Worm (Caenorhabditis elegans) whole organism, young adult: ENCODE measurements around the gene klp-12.

Experiments
- C17E4.6 ChIP-seq: fragments of 200-800 bp; sonication (Bioruptor generic); IDR thresholded peaks from 2 replicates; pipeline ENCODE4 v1.3.6; 2022; ENCODE audit warnings: missing genetic modification reagents, missing genetic modification characterization, missing compliant biosample characterization
- D2030.7 ChIP-seq: fragments of 200-800 bp; sonication (Bioruptor generic); IDR thresholded peaks from 2 replicates; pipeline ENCODE4 v1.3.6; 2022; ENCODE audit warnings: missing genetic modification reagents, missing genetic modification characterization, missing compliant biosample characterization
- F33H1.4 ChIP-seq: fragments of 200-800 bp; sonication (Bioruptor generic); IDR thresholded peaks from 2 replicates; pipeline ENCODE4 v1.3.6; 2022; ENCODE audit warnings: missing genetic modification reagents, missing genetic modification characterization, missing compliant biosample characterization
- F37B4.10 ChIP-seq: fragments of 200-800 bp; sonication (Bioruptor generic); IDR thresholded peaks from 2 replicates; pipeline ENCODE4 v1.3.6; 2022; ENCODE audit warnings: missing genetic modification characterization, missing compliant biosample characterization
- F39B2.1 ChIP-seq: fragments of 200-800 bp; sonication (Bioruptor generic); IDR thresholded peaks from 2 replicates; pipeline ENCODE4 v1.3.6; 2022; ENCODE audit warnings: missing genetic modification reagents, missing genetic modification characterization, missing compliant biosample characterization
- F49E8.2 ChIP-seq: sonication (generic microtip); optimal IDR thresholded peaks from 3 replicates; lab custom pipeline; 2017; ENCODE audit warnings: missing genetic modification characterization, mild to moderate bottlenecking, missing compliant biosample characterization, antibody characterized with exemption, moderate library complexity; ENCODE audit not compliant: insufficient read depth
- Y53F4B.3 ChIP-seq: fragments of 200-800 bp; sonication (Bioruptor generic); IDR thresholded peaks from 2 replicates; pipeline ENCODE4 v1.3.6; 2022; ENCODE audit warnings: missing genetic modification reagents, missing genetic modification characterization, missing compliant biosample characterization
- Y53G8AR.9 ChIP-seq: fragments of 200-800 bp; sonication (Bioruptor generic); conservative IDR thresholded peaks from 2 replicates; pipeline ENCODE4 v1.3.6; 2022; ENCODE audit warnings: missing genetic modification reagents, missing genetic modification characterization, missing compliant biosample characterization
- Y67H2A.10 ChIP-seq: fragments of 200-800 bp; sonication (Bioruptor generic); conservative IDR thresholded peaks from 2 replicates; pipeline ENCODE4 v1.3.6; 2022; ENCODE audit warnings: missing genetic modification reagents, missing genetic modification characterization, missing compliant biosample characterization
- Y79H2A.3 ChIP-seq: fragments of 200-800 bp; sonication (Bioruptor generic); conservative IDR thresholded peaks from 2 replicates; pipeline ENCODE4 v1.3.6; 2022; ENCODE audit warnings: missing genetic modification reagents, missing genetic modification characterization, missing compliant biosample characterization
- Y95B8A.8 ChIP-seq: fragments of 200-800 bp; sonication (Bioruptor generic); IDR thresholded peaks from 2 replicates; pipeline ENCODE4 v1.3.6; 2022; ENCODE audit warnings: missing genetic modification reagents, missing genetic modification characterization, missing compliant biosample characterization
- aptf-2 ChIP-seq: fragments of 200-800 bp; sonication (Bioruptor generic); conservative IDR thresholded peaks from 2 replicates; pipeline ENCODE4 v1.3.6; 2022; ENCODE audit warnings: missing genetic modification reagents, missing genetic modification characterization, missing compliant biosample characterization
- attf-3 ChIP-seq: fragments of 200-800 bp; sonication (Bioruptor generic); conservative IDR thresholded peaks from 2 replicates; pipeline ENCODE4 v1.3.6; 2022; ENCODE audit warnings: missing genetic modification reagents, missing genetic modification characterization, missing compliant biosample characterization
- attf-6 ChIP-seq: fragments of 200-800 bp; sonication (Bioruptor generic); IDR thresholded peaks from 2 replicates; pipeline ENCODE4 v1.3.6; 2022; ENCODE audit warnings: missing genetic modification reagents, missing genetic modification characterization, missing compliant biosample characterization
- cebp-2 ChIP-seq: fragments of 200-800 bp; sonication (Bioruptor generic); IDR thresholded peaks from 2 replicates; pipeline ENCODE4 v1.3.6; 2022; ENCODE audit warnings: missing genetic modification characterization, missing compliant biosample characterization
- ceh-100 ChIP-seq: fragments of 200-800 bp; sonication (Bioruptor generic); IDR thresholded peaks from 2 replicates; pipeline ENCODE4 v1.3.6; 2022; ENCODE audit warnings: missing genetic modification reagents, missing genetic modification characterization, missing compliant biosample characterization
- ceh-91 ChIP-seq: fragments of 200-800 bp; sonication (Bioruptor generic); IDR thresholded peaks from 2 replicates; pipeline ENCODE4 v1.3.6; 2022; ENCODE audit warnings: missing genetic modification reagents, missing genetic modification characterization, missing compliant biosample characterization
- dox-1 ChIP-seq: fragments of 200-800 bp; sonication (Bioruptor generic); IDR thresholded peaks from 2 replicates; pipeline ENCODE4 v1.3.6; 2022; ENCODE audit warnings: missing genetic modification reagents, missing genetic modification characterization, missing compliant biosample characterization
- egl-44 ChIP-seq: fragments of 200-800 bp; sonication (Bioruptor generic); IDR thresholded peaks from 2 replicates; pipeline ENCODE4 v1.3.6; 2022; ENCODE audit warnings: missing genetic modification reagents, missing genetic modification characterization, missing compliant biosample characterization
- ekl-4 ChIP-seq: fragments of 200-800 bp; sonication (Bioruptor generic); IDR thresholded peaks from 2 replicates; pipeline ENCODE4 v1.3.6; 2022; ENCODE audit warnings: missing genetic modification reagents, missing genetic modification characterization, missing compliant biosample characterization
- him-1 ChIP-seq: sonication (generic microtip); optimal IDR thresholded peaks from 2 replicates; lab custom pipeline; 2016; ENCODE audit warnings: missing genotype, missing genetic modification reagents, missing genetic modification characterization, missing compliant biosample characterization
- hmg-1.2 ChIP-seq: fragments of 200-800 bp; sonication (Bioruptor generic); IDR thresholded peaks from 2 replicates; pipeline ENCODE4 v1.3.6; 2022; ENCODE audit warnings: missing genetic modification reagents, missing genetic modification characterization, missing compliant biosample characterization
- hrde-1 ChIP-seq: sonication (generic microtip); optimal IDR thresholded peaks from 2 replicates; lab custom pipeline; 2016; ENCODE audit warnings: missing genetic modification characterization, mild to moderate bottlenecking, missing compliant biosample characterization, moderate library complexity, missing genotype, missing genetic modification reagents, borderline replicate concordance
- hsf-1 ChIP-seq: fragments of 200-800 bp; sonication (Bioruptor generic); IDR thresholded peaks from 2 replicates; pipeline ENCODE4 v1.3.6; 2022; ENCODE audit warnings: missing genetic modification reagents, missing genetic modification characterization, missing compliant biosample characterization
- lin-26 ChIP-seq: fragments of 200-800 bp; sonication (Bioruptor generic); IDR thresholded peaks from 2 replicates; pipeline ENCODE4 v1.3.6; 2022; ENCODE audit warnings: missing genetic modification reagents, missing genetic modification characterization, missing compliant biosample characterization
- lsl-1 ChIP-seq: fragments of 200-800 bp; sonication (Bioruptor generic); optimal IDR thresholded peaks from 2 replicates; lab custom pipeline; 2018; ENCODE audit warnings: mild to moderate bottlenecking, missing genetic modification characterization, moderate library complexity, missing compliant biosample characterization
- madf-3 ChIP-seq: fragments of 200-800 bp; sonication (Bioruptor generic); IDR thresholded peaks from 2 replicates; pipeline ENCODE4 v1.3.6; 2022; ENCODE audit warnings: missing genetic modification reagents, missing genetic modification characterization, missing compliant biosample characterization
- madf-6 ChIP-seq: fragments of 200-800 bp; sonication (Bioruptor generic); IDR thresholded peaks from 2 replicates; pipeline ENCODE4 v1.3.6; 2022; ENCODE audit warnings: missing genetic modification reagents, missing genetic modification characterization, missing compliant biosample characterization
- madf-8 ChIP-seq: fragments of 200-800 bp; sonication (Bioruptor generic); conservative IDR thresholded peaks from 2 replicates; pipeline ENCODE4 v1.3.6; 2022; ENCODE audit warnings: missing genetic modification reagents, missing genetic modification characterization, missing compliant biosample characterization
- mcd-1 ChIP-seq: fragments of 200-800 bp; sonication (Bioruptor generic); IDR thresholded peaks from 2 replicates; pipeline ENCODE4 v1.3.6; 2022; ENCODE audit warnings: missing genetic modification reagents, missing genetic modification characterization, missing compliant biosample characterization
- nfyb-1 ChIP-seq: fragments of 200-800 bp; sonication (Bioruptor generic); IDR thresholded peaks from 2 replicates; pipeline ENCODE4 v1.3.6; 2022; ENCODE audit warnings: missing genetic modification reagents, missing genetic modification characterization, missing compliant biosample characterization
- pbrm-1 ChIP-seq: fragments of 200-800 bp; sonication (Bioruptor generic); IDR thresholded peaks from 2 replicates; pipeline ENCODE4 v1.3.6; 2022; ENCODE audit warnings: missing genetic modification reagents, missing genetic modification characterization, missing compliant biosample characterization
- rcor-1 ChIP-seq: fragments of 200-800 bp; sonication (Bioruptor generic); IDR thresholded peaks from 2 replicates; pipeline ENCODE4 v1.3.6; 2022; ENCODE audit warnings: missing genetic modification reagents, missing genetic modification characterization, missing compliant biosample characterization
- tbp1 ChIP-seq: fragments of 200-800 bp; sonication (Bioruptor generic); optimal IDR thresholded peaks from 2 replicates; lab custom pipeline; 2018; ENCODE audit warnings: mild to moderate bottlenecking, missing genetic modification characterization, missing compliant biosample characterization
- ztf-25 ChIP-seq: fragments of 200-800 bp; sonication (Bioruptor generic); IDR thresholded peaks from 2 replicates; pipeline ENCODE4 v1.3.6; 2022; ENCODE audit warnings: missing genetic modification reagents, missing genetic modification characterization, missing compliant biosample characterization
- ztf-28 ChIP-seq: fragments of 200-800 bp; sonication (Bioruptor generic); IDR thresholded peaks from 2 replicates; pipeline ENCODE4 v1.3.6; 2022; ENCODE audit warnings: missing genetic modification reagents, missing genetic modification characterization, missing compliant biosample characterization

klp-12 gene

DNA sequence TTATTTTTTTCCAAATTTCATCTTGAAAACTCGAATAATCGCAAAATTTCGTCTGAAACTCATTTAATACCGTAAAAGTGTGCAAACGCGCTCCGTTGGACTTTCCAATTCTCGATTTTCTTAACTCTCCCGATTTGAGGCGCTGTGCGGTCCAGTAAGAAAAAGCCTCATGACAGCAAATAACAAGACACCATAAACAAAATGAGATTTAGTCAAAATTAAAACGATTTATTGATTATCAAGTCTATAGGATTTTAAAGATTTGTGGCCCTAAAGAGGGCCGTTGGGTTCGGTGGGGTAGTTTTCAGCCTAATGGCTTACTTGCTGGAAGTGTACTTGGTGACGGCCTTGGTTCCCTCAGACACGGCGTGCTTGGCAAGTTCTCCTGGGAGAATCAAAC, 40.4 kb upstream of the klp-12 start:
- 0 out of 2 replicates have a peak, but pooled peaks have one; percentile 31 for TF ChIP-seq madf-3 (GFP tag; lab: Robert Waterston, UW)
- peak; percentile 90 for TF ChIP-seq dox-1
- TF ChIP-seq ztf-28 (GFP tag; lab: Robert Waterston, UW) = 0 out of 2 replicates have a peak, but pooled peaks have one; percentile 58
- peak; percentile 74 for TF ChIP-seq D2030.7 (GFP tag; lab: Robert Waterston, UW)
- 0 out of 2 replicates have a peak, but pooled peaks have one; percentile 37 for TF ChIP-seq nfyb-1
- peak; percentile 17 for TF ChIP-seq F49E8.2 (tag; lab: Kevin White, UChicago)
- TF ChIP-seq ekl-4 = peak; percentile 86
- peak; percentile 7 for TF ChIP-seq tbp1 (GFP tag; lab: Kevin White, UChicago)
- TF ChIP-seq rcor-1 (GFP tag; lab: Robert Waterston, UW) = peak; percentile 83
- TF ChIP-seq hrde-1 = peak; percentile 10
- peak; percentile 44; the same call in 1 of the 2 replicates for TF ChIP-seq madf-8 (GFP tag; lab: Robert Waterston, UW)
- TF ChIP-seq lin-26 (GFP tag; lab: Robert Waterston, UW) = peak; percentile 89
- TF ChIP-seq Y53G8AR.9 = peak; percentile 72
- peak; percentile 73; the same call in 1 of the 2 replicates for TF ChIP-seq Y79H2A.3
- peak; percentile 74 for TF ChIP-seq ztf-25
- TF ChIP-seq F37B4.10 (GFP tag; lab: Robert Waterston, UW) = 0 out of 2 replicates have a peak, but pooled peaks have one; percentile 64
- TF ChIP-seq pbrm-1 (GFP tag; lab: Robert Waterston, UW) = peak; percentile 61; the same call in 1 of the 2 replicates
- TF ChIP-seq Y53F4B.3 (GFP tag; lab: Robert Waterston, UW) = peak; percentile 47; the same call in 1 of the 2 replicates
- TF ChIP-seq egl-44 (GFP tag; lab: Robert Waterston, UW) = 0 out of 2 replicates have a peak, but pooled peaks have one; percentile 33
- TF ChIP-seq ceh-91 (GFP tag; lab: Robert Waterston, UW) = peak; percentile 56; the same call in 1 of the 2 replicates
- TF ChIP-seq C17E4.6 = 0 out of 2 replicates have a peak, but pooled peaks have one; percentile 48
- 0 out of 2 replicates have a peak, but pooled peaks have one; percentile 58 for TF ChIP-seq Y95B8A.8 (GFP tag; lab: Robert Waterston, UW)
- 0 out of 2 replicates have a peak, but pooled peaks have one; percentile 72 for TF ChIP-seq cebp-2
- peak; percentile 88; the same call in 1 of the 2 replicates for TF ChIP-seq F39B2.1 (GFP tag; lab: Robert Waterston, UW)
- 0 out of 2 replicates have a peak, but pooled peaks have one; percentile 27 for TF ChIP-seq Y67H2A.10 (GFP tag; lab: Robert Waterston, UW)
- peak; percentile 57 for TF ChIP-seq F33H1.4 (GFP tag; lab: Robert Waterston, UW)
- TF ChIP-seq attf-3 (GFP tag; lab: Robert Waterston, UW) = peak; percentile 39; the same call in 1 of the 2 replicates
- peak; percentile 85 for TF ChIP-seq attf-6 (GFP tag; lab: Robert Waterston, UW)
- peak; percentile 84 for TF ChIP-seq madf-6 (GFP tag; lab: Robert Waterston, UW)
- peak; percentile 9 for TF ChIP-seq him-1 (tag; lab: Kevin White, UChicago)
- TF ChIP-seq aptf-2 = peak; percentile 69; the same call in 1 of the 2 replicates
- peak; percentile 72 for TF ChIP-seq ceh-100 (GFP tag; lab: Robert Waterston, UW)
- peak; percentile 73 for TF ChIP-seq mcd-1 (GFP tag; lab: Robert Waterston, UW)
- TF ChIP-seq hsf-1 = peak; percentile 72
- peak; percentile 8 for TF ChIP-seq lsl-1 (GFP tag; lab: Kevin White, UChicago)
- peak; percentile 42; the same call in 1 of the 2 replicates for TF ChIP-seq hmg-1.2 (GFP tag; lab: Robert Waterston, UW)

DNA sequence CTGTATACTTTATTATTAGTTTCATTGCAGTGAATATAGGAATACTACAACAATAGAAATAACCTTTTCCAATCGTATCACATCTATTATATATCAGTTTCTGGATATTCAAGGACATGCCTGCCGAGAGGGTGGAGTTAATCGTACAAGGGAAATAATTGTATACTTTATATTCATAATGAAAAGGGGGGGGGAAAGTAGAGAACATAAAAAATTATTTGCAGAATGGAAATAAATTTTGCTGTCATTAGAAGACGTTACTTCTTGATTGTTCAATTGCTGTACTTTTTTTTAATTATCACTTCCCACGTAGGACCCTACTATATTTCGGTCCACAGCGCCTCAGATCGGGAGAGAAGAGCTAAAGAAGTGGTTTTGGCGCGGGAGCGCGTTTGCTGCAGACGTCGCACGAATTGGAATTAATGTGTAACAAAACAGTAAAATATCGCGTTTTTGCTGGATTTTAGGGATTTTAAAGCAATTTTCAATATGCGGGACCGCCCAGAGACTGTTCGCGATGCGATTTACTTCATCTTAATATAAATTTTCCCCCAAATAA, 38.7 kb upstream of the klp-12 start, which contains the start of gene dsl-6:
TSS of gene dsl-6 (minus strand) at position 51 of the 559 bp plus-strand sequence.
- TF ChIP-seq mcd-1 (GFP tag; lab: Robert Waterston, UW) (0 out of 2 replicates have a peak, but pooled peaks have one; percentile 30), ceh-100 (GFP tag; lab: Robert Waterston, UW) (peak; percentile 53)
